Worm (Caenorhabditis elegans): ENCODE data around the gene C06B3.16.
A peak's percentile ranks its signal among the peaks of the same experiment; 100 is the strongest.

The C06B3.16 gene

DNA sequence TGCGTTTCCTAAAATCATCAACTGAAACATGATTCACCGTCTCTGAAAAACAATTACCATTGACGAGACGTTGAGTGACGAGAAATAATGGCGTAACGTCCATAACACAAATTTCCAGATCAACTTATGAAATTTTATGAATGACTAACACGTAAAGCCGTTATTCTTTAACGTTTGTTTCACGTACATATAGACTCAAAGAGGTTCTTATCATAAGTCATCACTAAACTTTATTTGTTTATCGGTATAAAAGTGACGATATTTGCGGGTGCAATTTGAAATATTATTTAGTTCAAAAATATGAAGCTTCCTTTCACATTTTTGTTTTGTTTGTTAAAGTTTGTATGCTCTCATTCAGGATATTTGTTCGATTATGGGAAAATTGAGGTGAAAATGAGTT, 32.1 kb upstream of the C06B3.16 start, which contains the start of gene oac-3:
Gene oac-3 (plus strand): TSS at position 301 of the 400 bp plus-strand sequence.
- TF ChIP-seq zag-1 (tag; optimal IDR thresholded peaks at IDR 0.05) = no peak
- TF ChIP-seq tra-1 (GFP tag; IDR thresholded peaks at IDR 0.05) = no peak
- TF ChIP-seq dmd-9 (GFP tag; IDR thresholded peaks at IDR 0.05) = no peak
- no peak for TF ChIP-seq F10B5.3 (tag; optimal IDR thresholded peaks at IDR 0.05)
- TF ChIP-seq F49E8.2 (tag; optimal IDR thresholded peaks at IDR 0.05; ENCODE audit: borderline replicate concordance) = no peak
- TF ChIP-seq spr-3 (GFP tag; optimal IDR thresholded peaks at IDR 0.05) = no peak
- no peak for TF ChIP-seq ces-1 (GFP tag; optimal IDR thresholded peaks at IDR 0.05)
- no peak for TF ChIP-seq mxl-2 (GFP tag; conservative IDR thresholded peaks at IDR 0.05)
- TF ChIP-seq ctbp-1 (GFP tag; IDR thresholded peaks at IDR 0.05) = no peak
- TF ChIP-seq ceh-20 (GFP tag; IDR thresholded peaks at IDR 0.05) = no peak
- TF ChIP-seq ceh-32 (tag; optimal IDR thresholded peaks at IDR 0.05; ENCODE audit: poor library complexity) = no peak
- TF ChIP-seq jun-1 (tag; optimal IDR thresholded peaks at IDR 0.05) = no peak
- TF ChIP-seq aly-2 (tag; optimal IDR thresholded peaks at IDR 0.05) = no peak

DNA sequence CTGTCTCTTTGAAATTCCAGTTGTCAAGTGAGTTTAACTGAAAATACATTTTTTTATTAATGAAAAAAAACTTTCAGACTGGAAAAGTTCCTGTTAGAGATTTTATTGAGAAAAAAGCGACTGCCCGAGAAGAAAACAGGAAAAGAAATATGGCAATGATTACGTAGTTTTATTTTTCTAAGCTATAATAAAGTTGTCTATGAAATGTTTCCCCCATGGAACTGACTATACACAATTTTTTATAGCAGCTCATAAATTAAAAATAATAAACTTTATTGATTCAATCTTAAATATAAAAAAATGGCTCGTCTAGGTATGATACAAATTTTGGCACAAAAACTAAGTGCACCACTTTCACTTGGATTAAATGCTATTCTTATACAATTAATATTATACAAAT, 28.8 kb upstream of the C06B3.16 start, which contains the start of gene C06B3.1:
Gene C06B3.1 (plus strand): TSS at position 301 of the 400 bp plus-strand sequence.
- TF ChIP-seq ceh-82 (tag; optimal IDR thresholded peaks at IDR 0.05) (no peak), arid-1 (GFP tag; conservative IDR thresholded peaks at IDR 0.05) (no peak), hif-1 (tag; optimal IDR thresholded peaks at IDR 0.05) (no peak), nhr-237 (tag; optimal IDR thresholded peaks at IDR 0.05) (no peak)

DNA sequence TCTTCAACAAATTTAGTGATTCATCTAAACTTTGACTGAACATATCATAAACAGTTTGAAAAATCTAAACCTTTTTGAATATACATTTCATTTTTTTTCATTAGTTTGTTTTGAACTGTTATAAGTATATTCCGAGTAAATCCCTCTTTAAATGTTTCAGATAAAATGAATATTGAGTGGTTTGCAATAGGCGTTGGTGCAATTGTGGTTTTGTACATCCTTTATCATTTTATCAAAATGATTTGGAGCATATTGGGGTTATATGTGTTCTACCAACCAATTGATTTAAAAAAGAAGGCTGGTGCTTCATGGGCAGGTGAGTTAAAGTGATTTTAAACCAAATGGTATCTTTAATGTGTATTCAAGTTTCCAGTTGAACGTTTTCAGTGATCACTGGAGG, 26.9 kb upstream of the C06B3.16 start, which contains the start of gene stdh-3:
Gene stdh-3 (plus strand): TSS at position 166 of the 400 bp plus-strand sequence.
- peak in 1 of 2 experiments; percentile 93 for TF ChIP-seq unc-62 (GFP tag; optimal IDR thresholded peaks at IDR 0.05 in 1 of 2)
- TF ChIP-seq unc-62 (tag; optimal IDR thresholded peaks at IDR 0.05) = no peak
- TF ChIP-seq T20F7.1 (GFP tag; optimal IDR thresholded peaks at IDR 0.05) = no peak
- TF ChIP-seq fkh-10 (GFP tag; optimal IDR thresholded peaks at IDR 0.05) = no peak

DNA sequence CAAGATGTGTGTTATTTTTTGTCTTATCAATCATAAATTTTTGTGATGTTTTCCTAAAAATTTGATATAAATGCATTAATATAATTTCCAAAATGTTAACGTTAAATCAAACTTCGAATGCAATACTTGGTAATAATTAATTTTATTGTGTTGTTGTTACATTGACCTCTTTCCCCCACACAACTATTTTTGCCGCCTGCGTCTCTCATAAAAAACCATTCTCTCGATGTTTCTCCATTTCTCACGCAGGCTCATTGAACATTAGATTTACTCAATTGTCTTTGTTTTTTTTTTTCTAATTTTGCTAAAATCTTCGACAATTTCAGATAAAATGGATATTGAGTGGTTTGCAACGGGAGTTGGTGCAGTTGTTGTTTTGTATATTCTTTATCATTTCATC, 25.2 kb upstream of the C06B3.16 start, which contains the start of gene stdh-1:
Gene stdh-1 (plus strand): TSS at position 327 of the 400 bp plus-strand sequence.
- TF ChIP-seq dve-1 (tag; optimal IDR thresholded peaks at IDR 0.05; ENCODE audit: insufficient read depth) (peak; percentile 8), nhr-6 (tag; optimal IDR thresholded peaks at IDR 0.05) (peak; percentile 9), hlh-11 (tag; optimal IDR thresholded peaks at IDR 0.05) (peak; percentile 22), hif-1 (tag; optimal IDR thresholded peaks at IDR 0.05) (peak in 1 of 2 experiments; percentile 30), daf-16 (GFP tag; optimal IDR thresholded peaks at IDR 0.05) (no peak), daf-16 (tag; optimal IDR thresholded peaks at IDR 0.05) (peak; percentile 76), nhr-28 (tag; optimal IDR thresholded peaks at IDR 0.05) (peak; percentile 24), mxl-3 (GFP tag; optimal IDR thresholded peaks at IDR 0.05) (no peak), aha-1 (tag) (peak; percentile 20), php-3 (GFP tag; IDR thresholded peaks at IDR 0.05) (peak; percentile 47; the same call in 1 of the 2 replicates), mes-2 (tag; optimal IDR thresholded peaks at IDR 0.05; ENCODE audit: poor library complexity, severe bottlenecking) (no peak)

DNA sequence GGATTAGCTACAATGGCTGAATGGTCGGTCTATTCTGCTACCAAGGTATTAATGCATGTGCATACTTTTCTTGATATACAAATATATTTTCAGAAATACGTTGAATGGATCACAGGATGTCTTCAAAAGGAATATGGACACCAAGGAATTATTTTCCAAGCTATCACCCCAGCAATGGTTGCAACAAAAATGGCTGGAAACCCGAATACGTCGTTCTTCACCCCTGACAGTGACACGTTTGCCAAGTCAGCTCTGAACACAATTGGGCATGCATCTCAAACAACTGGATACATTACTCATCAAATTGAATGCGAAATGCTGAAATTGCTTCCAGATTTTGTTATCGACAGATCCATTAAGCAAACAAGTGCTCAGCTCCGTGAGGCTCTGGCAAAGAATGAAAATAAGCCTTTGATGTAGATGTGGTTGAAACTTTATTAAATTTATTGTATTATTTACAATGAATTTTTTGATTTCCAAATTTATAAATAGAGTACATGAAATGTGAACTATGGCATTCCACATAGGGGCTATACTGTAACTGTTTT, 23.7 kb upstream of the C06B3.16 start:
- TF ChIP-seq zfp-3 (GFP tag; conservative IDR thresholded peaks at IDR 0.05) (peak; percentile 98), pha-4 (GFP tag; IDR thresholded peaks at IDR 0.05) (peak; percentile 37), pha-4 (tag; optimal IDR thresholded peaks at IDR 0.05) (no peak), ctbp-1 (GFP tag; IDR thresholded peaks at IDR 0.05) (no peak; the same call in 1 of the 2 replicates), nhr-237 (tag; optimal IDR thresholded peaks at IDR 0.05) (no peak), hif-1 (tag; optimal IDR thresholded peaks at IDR 0.05) (peak in 1 of 2 experiments; percentile 39), mxl-2 (GFP tag; conservative IDR thresholded peaks at IDR 0.05) (no peak), spr-1 (tag; optimal IDR thresholded peaks at IDR 0.05) (no peak), Y5F2A.4 (GFP tag; optimal IDR thresholded peaks at IDR 0.05) (no peak), hlh-11 (tag; optimal IDR thresholded peaks at IDR 0.05) (peak; percentile 70), F49E8.2 (tag; optimal IDR thresholded peaks at IDR 0.05; ENCODE audit: borderline replicate concordance) (no peak), nhr-41 (GFP tag; IDR thresholded peaks at IDR 0.05) (peak; percentile 42; the same call in 1 of the 2 replicates), ceh-62 (tag; optimal IDR thresholded peaks at IDR 0.05) (no peak), snpc-4 (tag; optimal IDR thresholded peaks at IDR 0.05) (no peak), hmg-1.1 (GFP tag; IDR thresholded peaks at IDR 0.05) (no peak; the same call in 1 of the 2 replicates), daf-8 (GFP tag; IDR thresholded peaks at IDR 0.05) (no peak), arid-1 (GFP tag; conservative IDR thresholded peaks at IDR 0.05) (peak; percentile 50; the same call in 1 of the 2 replicates), aha-1 (tag) (peak; percentile 91), unc-130 (GFP tag; optimal IDR thresholded peaks at IDR 0.05) (no peak), hlh-30 (tag; optimal IDR thresholded peaks at IDR 0.05; ENCODE audit: insufficient read depth) (peak; percentile 4)

Measured in whole organism, L4 larva.